Worm (Caenorhabditis elegans) whole organism, L4 larva: ENCODE results near the gene Y61B8B.3.

Source experiments
- ama-1 ChIP-seq: fragments of 150-350 bp; optimal IDR thresholded peaks from 2 replicates; lab custom pipeline; 2014; ENCODE audit warnings: inconsistent platforms, mixed read lengths
- ceh-28 ChIP-seq: fragments of 150-350 bp; optimal IDR thresholded peaks from 2 replicates; lab custom pipeline; 2014; ENCODE audit warnings: missing biosample characterization, missing genetic modification reagents, missing genetic modification characterization
- fkh-10 ChIP-seq: fragments of 150-350 bp; optimal IDR thresholded peaks from 2 replicates; lab custom pipeline; 2014; ENCODE audit warnings: missing biosample characterization, missing genetic modification reagents, missing genetic modification characterization
- nhr-11 ChIP-seq: fragments of 150-350 bp; optimal IDR thresholded peaks from 2 replicates; lab custom pipeline; 2014; ENCODE audit warnings: missing biosample characterization, missing genetic modification characterization
- nhr-237 ChIP-seq: sonication (generic microtip); optimal IDR thresholded peaks from 2 replicates; lab custom pipeline; 2017; ENCODE audit warnings: missing biosample characterization, missing genetic modification characterization
- nhr-77 ChIP-seq: fragments of 150-350 bp; optimal IDR thresholded peaks from 2 replicates; lab custom pipeline; 2014; ENCODE audit warnings: missing biosample characterization, missing genetic modification characterization
- pha-4 ChIP-seq, 2 experiments: fragments of 150-350 bp in 1 of 2; fragments of 200-800 bp in 1 of 2; sonication (Bioruptor generic) in 1 of 2; IDR thresholded peaks in 1 of 2; optimal IDR thresholded peaks in 1 of 2; 2 replicates each; pipeline versions ENCODE4 v1.3.6 to Lab custom; 2014 to 2022; ENCODE audit warnings: missing genetic modification characterization in 2 of 2, missing genetic modification reagents in 2 of 2, missing biosample characterization in 1 of 2, missing compliant biosample characterization in 1 of 2
- zfp-2 ChIP-seq: sonication (generic microtip); optimal IDR thresholded peaks from 2 replicates; lab custom pipeline; 2016; ENCODE audit warnings: mild to moderate bottlenecking, missing genetic modification characterization, missing compliant biosample characterization

DNA sequence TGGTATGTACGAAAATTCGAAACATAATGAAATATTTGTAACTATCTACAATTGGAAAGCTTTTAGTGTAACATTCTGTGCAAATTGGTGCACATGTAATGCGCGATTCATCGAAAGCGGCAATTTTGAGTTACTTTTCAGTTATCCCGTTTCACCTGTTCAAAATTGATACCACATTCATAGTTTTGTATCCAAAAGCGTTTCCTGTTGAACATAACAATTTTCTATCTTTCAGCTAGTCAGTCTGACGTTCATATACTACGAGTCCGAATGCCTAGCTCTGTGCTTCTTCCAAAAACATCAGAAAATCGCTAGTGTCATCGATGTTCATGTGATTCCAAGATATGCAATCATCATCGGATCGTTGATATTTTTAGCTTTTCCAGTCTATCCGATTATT, 8.9 kb downstream of the Y61B8B.3 start:
- TF ChIP-seq nhr-11 (tag; lab: Kevin White, UChicago) (no peak), nhr-237 (tag; lab: Kevin White, UChicago) (no peak), ceh-28 (tag; lab: Kevin White, UChicago) (no peak), fkh-10 (GFP tag; lab: Kevin White, UChicago) (no peak), pha-4 (GFP tag; IDR thresholded peaks at IDR 0.05; lab: Robert Waterston, UW) (no peak), pha-4 (tag; optimal IDR thresholded peaks at IDR 0.05; lab: Kevin White, UChicago) (no peak), nhr-77 (no peak), ama-1 (lab: Kevin White, UChicago) (no peak), zfp-2 (tag; lab: Kevin White, UChicago) (no peak)
